Worm (Caenorhabditis elegans) whole organism, early embryonic: ENCODE results near the gene F59A1.16.

Experiments used
- B0310.2 ChIP-seq: sonication (generic microtip); optimal IDR thresholded peaks from 2 replicates; lab custom pipeline; 2016; ENCODE audit warnings: mild to moderate bottlenecking, missing genetic modification characterization, missing compliant biosample characterization
- F13C5.2 ChIP-seq: sonication (generic microtip); optimal IDR thresholded peaks from 2 replicates; lab custom pipeline; 2017; ENCODE audit warnings: mild to moderate bottlenecking, missing genetic modification characterization, inconsistent platforms, missing compliant biosample characterization
- aly-1 ChIP-seq: sonication (generic microtip); optimal IDR thresholded peaks from 2 replicates; lab custom pipeline; 2016; ENCODE audit warnings: missing genetic modification characterization, missing compliant biosample characterization
- ama-1 ChIP-seq: fragments of 150-350 bp; optimal IDR thresholded peaks from 2 replicates; lab custom pipeline; 2014
- ceh-13 ChIP-seq: fragments of 200-800 bp; sonication (Bioruptor generic); optimal IDR thresholded peaks from 2 replicates; lab custom pipeline; 2018; ENCODE audit warnings: mild to moderate bottlenecking, missing genetic modification characterization, missing compliant biosample characterization
- ceh-36 ChIP-seq: sonication (generic microtip); optimal IDR thresholded peaks from 2 replicates; lab custom pipeline; 2016; ENCODE audit warnings: missing genetic modification characterization, inconsistent platforms, missing compliant biosample characterization
- ets-7 ChIP-seq: sonication (generic microtip); optimal IDR thresholded peaks from 2 replicates; lab custom pipeline; 2016; ENCODE audit warnings: missing genotype, missing genetic modification characterization, missing compliant biosample characterization
- flt-1 ChIP-seq: fragments of 200-800 bp; sonication (Bioruptor generic); IDR thresholded peaks from 2 replicates; pipeline ENCODE4 v1.3.6; 2022; ENCODE audit warnings: missing genetic modification characterization, missing compliant biosample characterization
- hmbx-1 ChIP-seq: sonication (generic microtip); optimal IDR thresholded peaks from 2 replicates; lab custom pipeline; 2016; ENCODE audit warnings: mild to moderate bottlenecking, missing genetic modification characterization, missing compliant biosample characterization
- hmg-4 ChIP-seq: fragments of 200-800 bp; sonication (Bioruptor generic); optimal IDR thresholded peaks from 2 replicates; lab custom pipeline; 2018; ENCODE audit warnings: mild to moderate bottlenecking, missing genetic modification characterization, missing compliant biosample characterization
- hnd-1 ChIP-seq: sonication (generic microtip); optimal IDR thresholded peaks from 2 replicates; lab custom pipeline; 2016; ENCODE audit warnings: missing genetic modification characterization, missing compliant biosample characterization
- pes-1 ChIP-seq: fragments of 200-800 bp; sonication (Bioruptor generic); IDR thresholded peaks from 2 replicates; pipeline ENCODE4 v1.3.6; 2022; ENCODE audit warnings: missing genetic modification reagents, missing genetic modification characterization, missing compliant biosample characterization
- scrt-1 ChIP-seq: fragments of 200-800 bp; sonication (Bioruptor generic); IDR thresholded peaks from 2 replicates; pipeline ENCODE4 v1.3.6; 2022; ENCODE audit warnings: missing genetic modification characterization, missing compliant biosample characterization
- sea-1 ChIP-seq: fragments of 200-800 bp; sonication (Bioruptor generic); conservative IDR thresholded peaks from 2 replicates; pipeline ENCODE4 v1.3.6; 2022; ENCODE audit warnings: missing genetic modification characterization, missing compliant biosample characterization
- tbx-11 ChIP-seq: fragments of 200-800 bp; sonication (Bioruptor generic); IDR thresholded peaks from 2 replicates; pipeline ENCODE4 v1.3.6; 2022; ENCODE audit warnings: missing genetic modification characterization, missing compliant biosample characterization
- tbx-37 ChIP-seq: fragments of 200-800 bp; sonication (Bioruptor generic); conservative IDR thresholded peaks from 2 replicates; pipeline ENCODE4 v1.3.6; 2022; ENCODE audit warnings: missing genetic modification reagents, missing genetic modification characterization, missing compliant biosample characterization
- tra-4 ChIP-seq: sonication (generic microtip); optimal IDR thresholded peaks from 2 replicates; lab custom pipeline; 2017; ENCODE audit warnings: missing genetic modification characterization, missing compliant biosample characterization

The F59A1.16 gene

ce11 chrV:17714330-17714729 is 29.6 kb upstream of the F59A1.16 start, which contains the start of gene twk-33:
twk-33 (minus strand) TSS chrV:17714377.
- TF ChIP-seq hmbx-1 (tag; lab: Kevin White, UChicago) (no peak), ama-1 (lab: Kevin White, UChicago) (no peak), tbx-37 (GFP tag; lab: Robert Waterston, UW) (no peak), ceh-13 (no peak), aly-1 (tag; lab: Kevin White, UChicago) (no peak), hmg-4 (no peak), ceh-36 (tag; lab: Kevin White, UChicago) (no peak), pes-1 (GFP tag; lab: Robert Waterston, UW) (no peak), hnd-1 (tag; lab: Kevin White, UChicago) (no peak), scrt-1 (no peak), B0310.2 (tag; lab: Kevin White, UChicago) (no peak), sea-1 (GFP tag; lab: Robert Waterston, UW) (no peak), F13C5.2 (tag; lab: Kevin White, UChicago) (no peak)

- TF ChIP-seq tbx-37 (GFP tag; lab: Robert Waterston, UW) (no peak), F13C5.2 (tag; lab: Kevin White, UChicago) (no peak), hmg-4 (no peak), aly-1 (tag; lab: Kevin White, UChicago) (no peak), sea-1 (GFP tag; lab: Robert Waterston, UW) (no peak), tra-4 (tag; lab: Kevin White, UChicago) (no peak), ets-7 (tag; lab: Kevin White, UChicago) (no peak), hmbx-1 (tag; lab: Kevin White, UChicago) (no peak), scrt-1 (no peak), B0310.2 (tag; lab: Kevin White, UChicago) (no peak), pes-1 (GFP tag; lab: Robert Waterston, UW) (no peak), flt-1 (no peak), hnd-1 (tag; lab: Kevin White, UChicago) (no peak)
These were observed 27.6 kb upstream of the F59A1.16 start for ce11 chrV:17712349-17712748.

ce11 chrV:17707022-17707421 is 22.3 kb upstream of the F59A1.16 start, which contains the start of gene srh-31:
srh-31 (plus strand) TSS chrV:17707322.
- TF ChIP-seq ets-7 (tag; lab: Kevin White, UChicago) (no peak), hmg-4 (no peak), aly-1 (tag; lab: Kevin White, UChicago) (no peak), sea-1 (GFP tag; lab: Robert Waterston, UW) (no peak), tra-4 (tag; lab: Kevin White, UChicago) (no peak), hmbx-1 (tag; lab: Kevin White, UChicago) (no peak), F13C5.2 (tag; lab: Kevin White, UChicago) (no peak), ama-1 (lab: Kevin White, UChicago) (no peak), ceh-36 (tag; lab: Kevin White, UChicago) (no peak), ceh-13 (no peak), B0310.2 (tag; lab: Kevin White, UChicago) (no peak)

- TF ChIP-seq sea-1 (GFP tag; lab: Robert Waterston, UW) (no peak), B0310.2 (tag; lab: Kevin White, UChicago) (no peak), F13C5.2 (tag; lab: Kevin White, UChicago) (no peak), ceh-13 (no peak), scrt-1 (no peak), hnd-1 (tag; lab: Kevin White, UChicago) (no peak), ets-7 (tag; lab: Kevin White, UChicago) (no peak), pes-1 (GFP tag; lab: Robert Waterston, UW) (no peak), flt-1 (no peak), tbx-11 (GFP tag; lab: Robert Waterston, UW) (no peak), hmg-4 (no peak), aly-1 (tag; lab: Kevin White, UChicago) (no peak)
These were observed 21.6 kb upstream of the F59A1.16 start for ce11 chrV:17706217-17706806.

ce11 chrV:17705814-17706213 is 21.1 kb upstream of the F59A1.16 start, which contains the start of gene W06D12.6:
W06D12.6 (plus strand) TSS chrV:17706114.
- TF ChIP-seq pes-1 (GFP tag; lab: Robert Waterston, UW) (no peak), ets-7 (tag; lab: Kevin White, UChicago) (no peak), hmg-4 (no peak), tbx-11 (GFP tag; lab: Robert Waterston, UW) (no peak), sea-1 (GFP tag; lab: Robert Waterston, UW) (no peak), scrt-1 (no peak), hnd-1 (tag; lab: Kevin White, UChicago) (no peak), hmbx-1 (tag; lab: Kevin White, UChicago) (no peak), ceh-36 (tag; lab: Kevin White, UChicago) (no peak), B0310.2 (tag; lab: Kevin White, UChicago) (no peak), aly-1 (tag; lab: Kevin White, UChicago) (no peak), tbx-37 (GFP tag; lab: Robert Waterston, UW) (no peak), F13C5.2 (tag; lab: Kevin White, UChicago) (no peak), flt-1 (no peak), tra-4 (tag; lab: Kevin White, UChicago) (no peak), ceh-13 (no peak)

ce11 chrV:17700728-17701262 is 16.0 kb upstream of the F59A1.16 start, which contains the start of the genes Y26G10.5 and srh-32:
Y26G10.5 (minus strand) TSS chrV:17700828.
srh-32 (plus strand) TSS chrV:17701212.
- TF ChIP-seq ceh-36 (tag; lab: Kevin White, UChicago): no peak
- TF ChIP-seq tbx-37 (GFP tag; lab: Robert Waterston, UW): no peak
- no peak for TF ChIP-seq tra-4 (tag; lab: Kevin White, UChicago)
- TF ChIP-seq hmbx-1 (tag; lab: Kevin White, UChicago): no peak
- no peak for TF ChIP-seq B0310.2 (tag; lab: Kevin White, UChicago)
- no peak for TF ChIP-seq pes-1 (GFP tag; lab: Robert Waterston, UW)
- TF ChIP-seq sea-1 (GFP tag; lab: Robert Waterston, UW): no peak
- no peak for TF ChIP-seq aly-1 (tag; lab: Kevin White, UChicago)
- no peak for TF ChIP-seq ets-7 (tag; lab: Kevin White, UChicago)
- no peak for TF ChIP-seq scrt-1
- no peak for TF ChIP-seq hmg-4
- no peak for TF ChIP-seq flt-1
- no peak for TF ChIP-seq F13C5.2 (tag; lab: Kevin White, UChicago)
- TF ChIP-seq tbx-11 (GFP tag; lab: Robert Waterston, UW): no peak
- no peak for TF ChIP-seq ceh-13
- no peak for TF ChIP-seq hnd-1 (tag; lab: Kevin White, UChicago)
- no peak for TF ChIP-seq ama-1 (lab: Kevin White, UChicago)
